Worm (Caenorhabditis elegans) whole organism, L4/young adult: ENCODE data around the gene spe-10.
A peak's percentile ranks its signal among the peaks of the same experiment; 100 is the strongest.

ENCODE experiments used
- W03F9.2 ChIP-seq: fragments of 150-350 bp; optimal IDR thresholded peaks from 2 replicates; lab custom pipeline; 2014; ENCODE audit warnings: missing biosample characterization, missing genetic modification characterization
- him-1 ChIP-seq: sonication (generic microtip); optimal IDR thresholded peaks from 2 replicates; lab custom pipeline; 2016; ENCODE audit warnings: missing genotype, missing genetic modification reagents, missing genetic modification characterization, missing compliant biosample characterization

ce11 chrV:10352928-10353427, 31.1 kb upstream of the spe-10 start, which contains the start of gene nol-56:
- TF ChIP-seq him-1 (peak; percentile 28), W03F9.2 (tag; lab: Kevin White, UChicago) (peak; percentile 93)
